Worm (Caenorhabditis elegans) whole organism, L2 larva: ENCODE data around the gene bcl-7.

Experiments used
- C34F6.9 ChIP-seq: fragments of 150-350 bp; optimal IDR thresholded peaks from 2 replicates; lab custom pipeline; 2014; ENCODE audit warnings: missing biosample characterization, missing genetic modification characterization
- F13H6.1 ChIP-seq: sonication (generic microtip); optimal IDR thresholded peaks from 2 replicates; lab custom pipeline; 2016; ENCODE audit warnings: missing genetic modification characterization, missing compliant biosample characterization
- R02D3.7 ChIP-seq: fragments of 150-350 bp; optimal IDR thresholded peaks from 2 replicates; lab custom pipeline; 2014; ENCODE audit warnings: missing biosample characterization, missing genetic modification characterization
- ZK546.5 ChIP-seq: sonication (generic microtip); optimal IDR thresholded peaks from 2 replicates; lab custom pipeline; 2017; ENCODE audit warnings: missing biosample characterization, missing genetic modification characterization
- aly-2 ChIP-seq: fragments of 150-350 bp; optimal IDR thresholded peaks from 2 replicates; lab custom pipeline; 2014; ENCODE audit warnings: missing biosample characterization, missing genetic modification characterization
- ama-1 ChIP-seq: fragments of 150-350 bp; optimal IDR thresholded peaks from 2 replicates; lab custom pipeline; 2018; ENCODE audit warnings: inconsistent platforms
- blmp-1 ChIP-seq: sonication (generic microtip); optimal IDR thresholded peaks from 2 replicates; lab custom pipeline; 2017; ENCODE audit warnings: missing genetic modification characterization, mild to moderate bottlenecking, missing compliant biosample characterization, antibody characterized with exemption, moderate library complexity; ENCODE audit not compliant: insufficient read depth
- ceh-16 ChIP-seq: fragments of 150-350 bp; optimal IDR thresholded peaks from 2 replicates; lab custom pipeline; 2014; ENCODE audit warnings: missing biosample characterization, missing genetic modification characterization
- ceh-82 ChIP-seq: fragments of 150-350 bp; optimal IDR thresholded peaks from 2 replicates; lab custom pipeline; 2014; ENCODE audit warnings: missing biosample characterization, missing genetic modification characterization
- dmd-4 ChIP-seq: sonication (generic microtip); optimal IDR thresholded peaks from 2 replicates; lab custom pipeline; 2017; ENCODE audit warnings: missing biosample characterization, missing genetic modification characterization
- egl-27 ChIP-seq: sonication (generic microtip); optimal IDR thresholded peaks from 3 replicates; lab custom pipeline; 2017; ENCODE audit warnings: missing biosample characterization, missing genetic modification reagents, missing genetic modification characterization
- elt-1 ChIP-seq: fragments of 150-350 bp; optimal IDR thresholded peaks from 2 replicates; lab custom pipeline; 2014; ENCODE audit warnings: missing biosample characterization, missing genetic modification characterization
- elt-3 ChIP-seq: sonication (generic microtip); optimal IDR thresholded peaks from 2 replicates; lab custom pipeline; 2017; ENCODE audit warnings: missing biosample characterization, missing genetic modification characterization
- fos-1 ChIP-seq: fragments of 150-350 bp; optimal IDR thresholded peaks from 2 replicates; lab custom pipeline; 2014; ENCODE audit warnings: missing biosample characterization, missing genetic modification characterization
- gmeb-1 ChIP-seq: fragments of 150-350 bp; optimal IDR thresholded peaks from 2 replicates; lab custom pipeline; 2014; ENCODE audit warnings: missing biosample characterization, missing genetic modification characterization
- lin-11 ChIP-seq: fragments of 150-350 bp; sonication (generic microtip); optimal IDR thresholded peaks from 2 replicates; lab custom pipeline; 2014; ENCODE audit warnings: missing biosample characterization, missing genetic modification characterization, inconsistent platforms, mixed read lengths
- lin-13 ChIP-seq: fragments of 150-350 bp; optimal IDR thresholded peaks from 2 replicates; lab custom pipeline; 2014; ENCODE audit warnings: missing biosample characterization, missing genetic modification reagents, missing genetic modification characterization
- lin-39 ChIP-seq: fragments of 150-350 bp; optimal IDR thresholded peaks from 2 replicates; lab custom pipeline; 2014; ENCODE audit warnings: missing biosample characterization, missing genetic modification reagents, missing genetic modification characterization
- lsy-2 ChIP-seq, 2 experiments: fragments of 150-350 bp in 1 of 2; sonication (generic microtip) in 1 of 2; optimal IDR thresholded peaks; 2 replicates each; lab custom pipeline; 2014 to 2017; ENCODE audit warnings: missing biosample characterization in 2 of 2, missing genetic modification characterization in 2 of 2
- mab-5 ChIP-seq: fragments of 150-350 bp; optimal IDR thresholded peaks from 2 replicates; lab custom pipeline; 2014; ENCODE audit warnings: missing biosample characterization, missing genetic modification characterization
- mbf-1 ChIP-seq: sonication (generic microtip); optimal IDR thresholded peaks from 2 replicates; lab custom pipeline; 2017; ENCODE audit warnings: missing biosample characterization, missing genetic modification characterization
- mdl-1 ChIP-seq, 2 experiments: fragments of 150-350 bp in 1 of 2; sonication (generic microtip) in 1 of 2; optimal IDR thresholded peaks; 2 replicates each; lab custom pipeline; 2017; ENCODE audit warnings: missing biosample characterization in 2 of 2, missing genetic modification characterization in 2 of 2
- nhr-10 ChIP-seq: sonication (generic microtip); optimal IDR thresholded peaks from 2 replicates; lab custom pipeline; 2017; ENCODE audit warnings: missing biosample characterization, missing genetic modification characterization
- nhr-11 ChIP-seq: fragments of 150-350 bp; optimal IDR thresholded peaks from 2 replicates; lab custom pipeline; 2014; ENCODE audit warnings: missing biosample characterization, missing genetic modification characterization
- nhr-12 ChIP-seq: fragments of 150-350 bp; optimal IDR thresholded peaks from 2 replicates; lab custom pipeline; 2014; ENCODE audit warnings: missing biosample characterization, missing genetic modification characterization
- nhr-129 ChIP-seq: fragments of 150-350 bp; optimal IDR thresholded peaks from 2 replicates; lab custom pipeline; 2014; ENCODE audit warnings: missing biosample characterization, missing genetic modification characterization
- nhr-237 ChIP-seq: fragments of 150-350 bp; optimal IDR thresholded peaks from 2 replicates; lab custom pipeline; 2014; ENCODE audit warnings: missing biosample characterization, missing genetic modification characterization
- nhr-25 ChIP-seq: fragments of 150-350 bp; sonication (generic microtip); optimal IDR thresholded peaks from 3 replicates; lab custom pipeline; 2014; ENCODE audit warnings: missing biosample characterization, missing genetic modification characterization
- nhr-6 ChIP-seq: fragments of 150-350 bp; optimal IDR thresholded peaks from 2 replicates; lab custom pipeline; 2014; ENCODE audit warnings: missing biosample characterization, missing genetic modification characterization
- nhr-77 ChIP-seq: fragments of 150-350 bp; optimal IDR thresholded peaks from 2 replicates; lab custom pipeline; 2014; ENCODE audit warnings: missing biosample characterization, missing genetic modification characterization
- peb-1 ChIP-seq: fragments of 150-350 bp; optimal IDR thresholded peaks from 2 replicates; lab custom pipeline; 2014; ENCODE audit warnings: missing biosample characterization, missing genetic modification characterization
- sem-4 ChIP-seq: fragments of 150-350 bp; optimal IDR thresholded peaks from 2 replicates; lab custom pipeline; 2014; ENCODE audit warnings: missing biosample characterization, missing genetic modification reagents, missing genetic modification characterization
- sma-3 ChIP-seq: sonication (generic microtip); optimal IDR thresholded peaks from 2 replicates; lab custom pipeline; 2016; ENCODE audit warnings: missing genetic modification reagents, missing genetic modification characterization, missing compliant biosample characterization
- sma-9 ChIP-seq, 2 experiments: fragments of 150-350 bp in 1 of 2; sonication (generic microtip) in 1 of 2; optimal IDR thresholded peaks; 2 replicates each; lab custom pipeline; 2014 to 2016; ENCODE audit warnings: missing genetic modification characterization in 2 of 2, mild to moderate bottlenecking in 1 of 2, missing biosample characterization in 1 of 2, missing compliant biosample characterization in 1 of 2, missing genetic modification reagents in 1 of 2, moderate library complexity in 1 of 2
- snpc-4 ChIP-seq: fragments of 150-350 bp; optimal IDR thresholded peaks from 2 replicates; lab custom pipeline; 2014; ENCODE audit warnings: missing biosample characterization, missing genetic modification characterization
- unc-39 ChIP-seq: fragments of 150-350 bp; optimal IDR thresholded peaks from 2 replicates; lab custom pipeline; 2014; ENCODE audit warnings: missing biosample characterization, missing genetic modification characterization
- unc-55 ChIP-seq: fragments of 150-350 bp; sonication (generic microtip); optimal IDR thresholded peaks from 3 replicates; lab custom pipeline; 2014; ENCODE audit warnings: missing biosample characterization, missing genetic modification reagents, missing genetic modification characterization
- unc-62 ChIP-seq: fragments of 150-350 bp; optimal IDR thresholded peaks from 2 replicates; lab custom pipeline; 2014; ENCODE audit warnings: missing biosample characterization, missing genetic modification reagents, missing genetic modification characterization
- zag-1 ChIP-seq: fragments of 150-350 bp; optimal IDR thresholded peaks from 2 replicates; lab custom pipeline; 2014; ENCODE audit warnings: missing biosample characterization, missing genetic modification characterization
- ztf-1 ChIP-seq: fragments of 200-800 bp; sonication (Bioruptor generic); conservative IDR thresholded peaks from 2 replicates; pipeline ENCODE4 v1.3.6; 2022; ENCODE audit warnings: missing genetic modification characterization, missing compliant biosample characterization
- ztf-11 ChIP-seq: sonication (generic microtip); optimal IDR thresholded peaks from 2 replicates; lab custom pipeline; 2017; ENCODE audit warnings: missing biosample characterization, missing genetic modification characterization
- ztf-4 ChIP-seq: fragments of 150-350 bp; optimal IDR thresholded peaks from 2 replicates; lab custom pipeline; 2014; ENCODE audit warnings: missing biosample characterization, missing genetic modification characterization

The bcl-7 gene

DNA sequence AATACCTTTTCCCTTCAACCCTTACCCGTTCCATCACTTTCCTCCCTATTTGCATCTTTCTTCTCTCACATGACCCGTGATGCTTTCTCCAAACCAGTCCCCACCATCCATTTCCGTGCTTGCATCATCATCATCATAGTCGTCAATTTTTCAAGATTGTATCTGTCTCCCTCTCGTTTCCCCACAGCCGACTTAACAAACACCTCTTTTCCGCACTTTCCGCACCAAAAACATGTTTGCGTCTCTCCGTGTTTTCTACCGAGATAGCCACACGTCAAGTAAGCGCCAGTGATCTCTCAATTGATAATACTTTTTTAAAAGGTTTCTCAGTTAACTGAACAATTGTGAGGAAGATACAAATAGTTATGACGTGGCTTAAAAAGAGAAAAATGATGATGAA, 12.1 kb downstream of the bcl-7 start (continued):
- TF ChIP-seq nhr-11 (tag; lab: Kevin White, UChicago) (no peak), nhr-25 (peak; percentile 95), nhr-237 (tag; lab: Kevin White, UChicago) (no peak), ztf-4 (tag; lab: Kevin White, UChicago) (peak; percentile 64), aly-2 (no peak)
- TF ChIP-seq, all 48 proteins: peak for 24

- TF ChIP-seq unc-62 (GFP tag; lab: Kevin White, UChicago) (no peak), sma-3 (GFP tag; lab: Kevin White, UChicago) (no peak), nhr-129 (no peak), snpc-4 (tag; lab: Kevin White, UChicago) (no peak), egl-27 (no peak), ztf-1 (GFP tag; lab: Robert Waterston, UW) (no peak), ztf-4 (tag; lab: Kevin White, UChicago) (no peak), gmeb-1 (tag; lab: Kevin White, UChicago) (peak; percentile 13), mab-5 (no peak), lin-11 (no peak), mdl-1 (tag; optimal IDR thresholded peaks at IDR 0.05; lab: Kevin White, UChicago) (no peak), fos-1 (peak; percentile 55), lsy-2 (tag; optimal IDR thresholded peaks at IDR 0.05; lab: Kevin White, UChicago) (no peak)
Measured at ce11 chrIII:5938790-5939452, 13.0 kb downstream of the bcl-7 start.

ce11 chrIII:5939453-5940296, 13.8 kb downstream of the bcl-7 start, which contains the start of gene ubq-1:
ubq-1 (plus strand) TSS chrIII:5940254.
- TF ChIP-seq lin-13 (GFP tag; lab: Kevin White, UChicago) (no peak), ama-1 (lab: Kevin White, UChicago) (peak; percentile 73), nhr-237 (tag; lab: Kevin White, UChicago) (no peak), mab-5 (no peak), ztf-1 (GFP tag; lab: Robert Waterston, UW) (no peak), zag-1 (no peak), mbf-1 (no peak), lsy-2 (tag; optimal IDR thresholded peaks at IDR 0.05; lab: Kevin White, UChicago) (peak in 1 of 2 experiments; percentile 40), C34F6.9 (peak; percentile 50), R02D3.7 (no peak), nhr-11 (tag; lab: Kevin White, UChicago) (no peak), ZK546.5 (tag; lab: Kevin White, UChicago) (no peak), lin-39 (tag; lab: Kevin White, UChicago) (no peak), unc-55 (GFP tag; lab: Kevin White, UChicago) (peak; percentile 29), snpc-4 (tag; lab: Kevin White, UChicago) (no peak), blmp-1 (tag; lab: Kevin White, UChicago) (no peak), sem-4 (no peak), fos-1 (no peak), ztf-11 (tag; lab: Kevin White, UChicago) (no peak), sma-9 (GFP tag; optimal IDR thresholded peaks at IDR 0.05; lab: Kevin White, UChicago) (no peak), sma-9 (tag; optimal IDR thresholded peaks at IDR 0.05; lab: Kevin White, UChicago) (no peak), elt-3 (no peak), unc-62 (GFP tag; lab: Kevin White, UChicago) (no peak), F13H6.1 (tag; lab: Kevin White, UChicago) (no peak), unc-39 (tag; lab: Kevin White, UChicago) (no peak), nhr-12 (no peak), dmd-4 (tag; lab: Kevin White, UChicago) (no peak), ceh-16 (tag; lab: Kevin White, UChicago) (no peak), lin-11 (no peak), nhr-6 (tag; lab: Kevin White, UChicago) (no peak), sma-3 (GFP tag; lab: Kevin White, UChicago) (no peak), peb-1 (tag; lab: Kevin White, UChicago) (no peak), ceh-82 (tag; lab: Kevin White, UChicago) (no peak), aly-2 (no peak), ztf-4 (tag; lab: Kevin White, UChicago) (no peak), elt-1 (tag; lab: Kevin White, UChicago) (no peak), nhr-129 (peak; percentile 74), nhr-10 (tag; lab: Kevin White, UChicago) (no peak), nhr-77 (tag; lab: Kevin White, UChicago) (no peak)
